Worm (Caenorhabditis elegans): ENCODE measurements around the gene R10E8.5.
A peak's percentile ranks its signal among the peaks of the same experiment; 100 is the strongest.

Gene R10E8.5

DNA sequence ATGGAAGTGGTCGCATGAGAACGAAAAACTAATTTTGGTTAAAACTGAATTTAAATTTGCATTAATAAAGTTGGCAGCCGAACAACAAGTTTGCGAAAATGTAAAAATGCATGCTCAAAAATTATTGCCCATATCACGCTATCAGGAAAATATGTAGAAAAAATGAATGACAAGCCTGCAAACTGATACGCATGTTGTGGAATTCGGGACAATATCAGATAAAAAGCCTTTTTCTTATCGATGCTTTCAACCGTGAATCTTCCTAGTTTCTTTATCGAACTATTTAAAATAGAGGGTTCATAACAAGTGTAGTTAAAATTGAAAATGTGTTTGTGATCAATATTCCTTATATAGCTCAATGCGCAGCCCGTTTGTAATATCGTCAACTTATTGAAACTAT lies 8.5 kb upstream of the R10E8.5 start:
- TF ChIP-seq fkh-4 (tag; optimal IDR thresholded peaks at IDR 0.05; ENCODE audit: borderline replicate concordance) = no peak
- TF ChIP-seq nhr-20 (tag; optimal IDR thresholded peaks at IDR 0.05) = no peak
- TF ChIP-seq sox-4 (tag; optimal IDR thresholded peaks at IDR 0.05) = no peak
- no peak for TF ChIP-seq hlh-17 (GFP tag; optimal IDR thresholded peaks at IDR 0.05; ENCODE audit: borderline replicate concordance)
- no peak for TF ChIP-seq snu-23 (GFP tag; optimal IDR thresholded peaks at IDR 0.05)
- TF ChIP-seq pqm-1 (tag; optimal IDR thresholded peaks at IDR 0.05) = peak; percentile 9
- no peak for TF ChIP-seq vab-15 (tag; optimal IDR thresholded peaks at IDR 0.05)
- no peak for TF ChIP-seq egl-27 (tag; optimal IDR thresholded peaks at IDR 0.05)
- TF ChIP-seq Y116A8C.19 (tag; optimal IDR thresholded peaks at IDR 0.05; ENCODE audit: borderline replicate concordance) = no peak
- no peak for TF ChIP-seq nhr-90 (tag; optimal IDR thresholded peaks at IDR 0.05; ENCODE audit: poor library complexity)
- TF ChIP-seq efl-1 (optimal IDR thresholded peaks at IDR 0.05) = no peak
- TF ChIP-seq efl-1 (GFP tag; optimal IDR thresholded peaks at IDR 0.05 in 1 of 2) = no peak
- no peak for TF ChIP-seq mab-9 (GFP tag; IDR thresholded peaks at IDR 0.05)
- peak; percentile 8 for TF ChIP-seq tlp-1 (tag; optimal IDR thresholded peaks at IDR 0.05)
- no peak for TF ChIP-seq fkh-10 (GFP tag; optimal IDR thresholded peaks at IDR 0.05)
- TF ChIP-seq elt-2 (tag; optimal IDR thresholded peaks at IDR 0.05) = peak; percentile 92
- TF ChIP-seq nhr-11 (tag; optimal IDR thresholded peaks at IDR 0.05) = no peak
- TF ChIP-seq fkh-8 (tag; optimal IDR thresholded peaks at IDR 0.05) = no peak
- peak; percentile 4 for TF ChIP-seq lin-14 (GFP tag; optimal IDR thresholded peaks at IDR 0.05)
- TF ChIP-seq rnt-1 (tag; optimal IDR thresholded peaks at IDR 0.05) = no peak
- no peak for TF ChIP-seq hlh-4 (tag; optimal IDR thresholded peaks at IDR 0.05)
- no peak for TF ChIP-seq ceh-63 (GFP tag; optimal IDR thresholded peaks at IDR 0.05)
- no peak for TF ChIP-seq elt-3 (tag; optimal IDR thresholded peaks at IDR 0.05)

DNA sequence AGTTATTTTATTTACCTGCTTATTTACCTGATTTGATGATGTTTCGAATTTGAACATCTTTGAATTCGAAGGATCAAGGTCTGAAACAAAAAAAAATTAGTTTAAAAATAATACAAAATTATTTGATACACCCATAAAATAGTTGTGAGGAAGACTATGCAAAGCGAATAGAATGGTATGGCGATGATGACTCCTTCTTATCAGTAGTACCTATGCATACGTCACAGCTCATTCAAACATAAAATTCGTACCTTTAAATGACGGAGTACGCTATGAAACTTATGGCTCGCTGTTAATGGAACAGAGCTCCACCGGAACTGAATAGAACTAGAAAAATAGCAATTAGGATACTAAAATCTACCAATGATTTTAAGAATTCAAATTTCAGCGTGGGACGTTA lies 2.3 kb upstream of the R10E8.5 start, which contains the start of gene R10E8.1:
Gene R10E8.1, minus strand, starts transcription at position 178 of the 400 bp plus-strand sequence.
- TF ChIP-seq elt-2 (tag; optimal IDR thresholded peaks at IDR 0.05) = peak; percentile 18
- TF ChIP-seq fos-1 (tag; optimal IDR thresholded peaks at IDR 0.05) = no peak
- no peak for TF ChIP-seq dsc-1 (tag; optimal IDR thresholded peaks at IDR 0.05)
- TF ChIP-seq pqm-1 (tag; optimal IDR thresholded peaks at IDR 0.05) = no peak
- TF ChIP-seq unc-98 (GFP tag; IDR thresholded peaks at IDR 0.05) = no peak
- no peak for TF ChIP-seq unc-130 (tag; optimal IDR thresholded peaks at IDR 0.05)
- TF ChIP-seq snpc-4 (tag; optimal IDR thresholded peaks at IDR 0.05) = no peak
- no peak for TF ChIP-seq efl-3 (GFP tag; optimal IDR thresholded peaks at IDR 0.05)

DNA sequence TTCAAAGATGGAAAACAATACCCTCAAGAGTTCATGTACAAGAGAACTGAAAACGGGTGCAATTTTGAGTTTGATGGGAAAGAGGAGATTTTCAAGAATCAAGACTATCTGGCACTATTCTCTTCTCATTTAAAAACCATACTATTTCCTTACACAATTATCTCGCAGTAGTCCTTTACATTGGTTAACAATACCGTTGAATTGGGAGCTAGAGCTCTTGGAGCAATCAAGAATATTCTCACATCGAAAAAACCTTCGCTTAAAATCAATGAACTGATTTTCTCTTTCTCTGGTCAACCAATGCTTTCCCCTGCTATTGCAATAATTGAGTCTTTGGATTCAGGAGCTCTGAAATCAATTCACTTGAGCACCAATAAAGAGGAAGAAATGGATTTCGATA lies 1.1 kb upstream of the R10E8.5 start, which contains the start of gene R10E8.2:
Gene R10E8.2, plus strand, starts transcription at position 301 of the 400 bp plus-strand sequence.
- no peak for TF ChIP-seq ets-5 (GFP tag; IDR thresholded peaks at IDR 0.05)
- no peak for TF ChIP-seq ztf-4 (tag; optimal IDR thresholded peaks at IDR 0.05)
- TF ChIP-seq nhr-77 (tag; optimal IDR thresholded peaks at IDR 0.05) = no peak
- TF ChIP-seq pax-3 (tag; optimal IDR thresholded peaks at IDR 0.05) = no peak
- no peak for TF ChIP-seq nhr-11 (tag; optimal IDR thresholded peaks at IDR 0.05)
- TF ChIP-seq fkh-10 (GFP tag; optimal IDR thresholded peaks at IDR 0.05) = no peak
- no peak for TF ChIP-seq hlh-4 (tag; optimal IDR thresholded peaks at IDR 0.05)
- TF ChIP-seq tbx-2 (tag; optimal IDR thresholded peaks at IDR 0.05) = no peak
- TF ChIP-seq nhr-47 (tag; optimal IDR thresholded peaks at IDR 0.05) = no peak
- TF ChIP-seq nhr-90 (tag; optimal IDR thresholded peaks at IDR 0.05; ENCODE audit: poor library complexity) = no peak
- TF ChIP-seq isw-1 (GFP tag; IDR thresholded peaks at IDR 0.05) = no peak
- TF ChIP-seq pqm-1 (tag; optimal IDR thresholded peaks at IDR 0.05) = no peak
- TF ChIP-seq vab-15 (tag; optimal IDR thresholded peaks at IDR 0.05) = no peak
- no peak for TF ChIP-seq ceh-8 (GFP tag; optimal IDR thresholded peaks at IDR 0.05)
- no peak for TF ChIP-seq C34B4.2 (tag; optimal IDR thresholded peaks at IDR 0.05)
- no peak for TF ChIP-seq nhr-84 (tag; optimal IDR thresholded peaks at IDR 0.05)

All from whole organism, L1 larva.